Fruit fly (Drosophila melanogaster): ENCODE results near the gene CG34451.

Gene CG34451

dm6 chr3L:15650552-15650951 lies 41.3 kb downstream of the CG34451 start, which contains the start of gene CG43084:
Gene CG43084, plus strand, starts transcription at chr3L:15650852.
- TF ChIP-seq EcR (GFP tag; optimal IDR thresholded peaks at IDR 0.05), result no peak
- no peak for TF ChIP-seq usp (GFP tag; optimal IDR thresholded peaks at IDR 0.05)
- no peak for TF ChIP-seq Dll (optimal IDR thresholded peaks at IDR 0.05)
- TF ChIP-seq psq (optimal IDR thresholded peaks at IDR 0.05), result no peak
- no peak for TF ChIP-seq pan (optimal IDR thresholded peaks at IDR 0.05)
- TF ChIP-seq CG8478 (optimal IDR thresholded peaks at IDR 0.05), result no peak

dm6 chr3L:15649561-15649960 lies 42.3 kb downstream of the CG34451 start, which contains the start of the genes Eig71Ea and Eig71Eb:
Gene Eig71Ea, minus strand, starts transcription at chr3L:15649661.
Gene Eig71Eb, plus strand, starts transcription at chr3L:15649936.
- no peak for TF ChIP-seq EcR (GFP tag; optimal IDR thresholded peaks at IDR 0.05)
- no peak for TF ChIP-seq Dll (optimal IDR thresholded peaks at IDR 0.05)
- no peak for TF ChIP-seq CG8478 (optimal IDR thresholded peaks at IDR 0.05)
- TF ChIP-seq psq (optimal IDR thresholded peaks at IDR 0.05), result no peak
- TF ChIP-seq pan (optimal IDR thresholded peaks at IDR 0.05), result no peak
- TF ChIP-seq usp (GFP tag; optimal IDR thresholded peaks at IDR 0.05), result no peak

dm6 chr3L:15647712-15648621 lies 43.9 kb downstream of the CG34451 start, which contains the start of the genes comm3 and CG43083:
Gene comm3, minus strand, starts transcription at chr3L:15647762.
Gene CG43083, plus strand, starts transcription at chr3L:15648571.
- TF ChIP-seq psq (optimal IDR thresholded peaks at IDR 0.05) (no peak), Dll (optimal IDR thresholded peaks at IDR 0.05) (no peak), EcR (GFP tag; optimal IDR thresholded peaks at IDR 0.05) (no peak), CG8478 (optimal IDR thresholded peaks at IDR 0.05) (no peak), pan (optimal IDR thresholded peaks at IDR 0.05) (no peak), usp (GFP tag; optimal IDR thresholded peaks at IDR 0.05) (no peak)

- TF ChIP-seq CG8478 (optimal IDR thresholded peaks at IDR 0.05), result no peak
- no peak for TF ChIP-seq Dll (optimal IDR thresholded peaks at IDR 0.05)
- no peak for TF ChIP-seq pan (optimal IDR thresholded peaks at IDR 0.05)
- TF ChIP-seq EcR (GFP tag; optimal IDR thresholded peaks at IDR 0.05), result no peak
These were observed 45.7 kb downstream of the CG34451 start for dm6 chr3L:15646182-15646581.

dm6 chr3L:15641590-15642019 lies 50.3 kb downstream of the CG34451 start:
- TF ChIP-seq EcR (GFP tag; optimal IDR thresholded peaks at IDR 0.05), result no peak
- TF ChIP-seq psq (optimal IDR thresholded peaks at IDR 0.05), result no peak
- TF ChIP-seq usp (GFP tag; optimal IDR thresholded peaks at IDR 0.05), result no peak
- TF ChIP-seq Dll (optimal IDR thresholded peaks at IDR 0.05), result no peak
- no peak for TF ChIP-seq CG8478 (optimal IDR thresholded peaks at IDR 0.05)
- TF ChIP-seq pan (optimal IDR thresholded peaks at IDR 0.05), result no peak

- TF ChIP-seq EcR (GFP tag; optimal IDR thresholded peaks at IDR 0.05) (no peak), Dll (optimal IDR thresholded peaks at IDR 0.05) (no peak), usp (GFP tag; optimal IDR thresholded peaks at IDR 0.05) (no peak), CG8478 (optimal IDR thresholded peaks at IDR 0.05) (no peak), psq (optimal IDR thresholded peaks at IDR 0.05) (no peak), pan (optimal IDR thresholded peaks at IDR 0.05) (no peak)
These were observed 51.9 kb downstream of the CG34451 start for dm6 chr3L:15639978-15640377.

- no peak for TF ChIP-seq EcR (GFP tag; optimal IDR thresholded peaks at IDR 0.05)
- no peak for TF ChIP-seq psq (optimal IDR thresholded peaks at IDR 0.05)
- TF ChIP-seq pan (optimal IDR thresholded peaks at IDR 0.05), result no peak
- no peak for TF ChIP-seq usp (GFP tag; optimal IDR thresholded peaks at IDR 0.05)
- no peak for TF ChIP-seq CG8478 (optimal IDR thresholded peaks at IDR 0.05)
- TF ChIP-seq Dll (optimal IDR thresholded peaks at IDR 0.05), result no peak
These were observed 53.3 kb downstream of the CG34451 start for dm6 chr3L:15638524-15638923.

Measured in whole organism.